Fruit fly (Drosophila melanogaster) ovary, adult (tissue): ENCODE results near the gene CG1271.

Source experiments
- CG17801 ChIP-seq: fragments of 200-800 bp; optimal IDR thresholded peaks from 2 replicates; lab custom pipeline; 2019; ENCODE audit warnings: missing biosample characterization, mild to moderate bottlenecking, missing genetic modification characterization, moderate library complexity; ENCODE audit not compliant: partially characterized antibody

Gene CG1271

DNA sequence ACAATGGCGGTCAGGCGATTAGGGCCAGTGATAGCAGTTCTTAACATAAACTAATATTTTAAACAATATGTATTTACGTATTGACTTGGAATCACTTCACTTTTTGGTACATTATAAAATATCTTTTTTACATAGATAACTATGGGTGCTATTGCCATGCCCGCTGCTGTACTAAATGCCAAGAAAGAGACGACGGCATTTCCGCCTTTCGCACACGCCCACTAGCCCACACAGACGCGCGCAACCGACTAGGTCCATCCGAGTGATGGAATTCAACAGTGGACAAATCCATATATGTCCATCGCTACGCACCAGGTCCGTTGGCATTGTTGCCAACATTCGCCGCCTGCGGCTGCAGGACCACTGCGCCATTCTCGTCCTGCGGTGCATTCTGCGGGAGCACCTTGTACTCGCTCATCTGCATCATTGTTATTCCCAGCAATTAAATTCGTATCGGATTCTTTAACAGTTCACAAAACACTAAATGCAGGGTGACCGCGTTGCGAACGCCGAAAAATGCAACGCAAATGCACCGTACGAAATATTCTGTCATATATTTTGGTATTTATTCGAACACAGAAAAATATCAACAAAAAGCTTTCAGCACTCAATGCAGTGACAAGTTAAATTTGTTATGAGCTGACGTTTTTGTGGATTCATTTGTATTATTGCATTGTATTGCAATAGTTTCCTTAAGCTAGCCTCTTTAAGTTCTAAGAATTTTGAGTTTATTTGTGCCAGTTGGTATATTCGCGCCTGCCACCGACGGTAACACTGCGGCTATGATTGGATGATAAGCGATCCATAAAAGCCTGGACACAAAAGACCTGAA lies 5.8 kb upstream of the CG1271 start, which contains the start of the genes scramb2 and Sk2:
TSS of gene scramb2 (minus strand) at position 488 of the 832 bp plus-strand sequence.
TSS of gene Sk2 (plus strand) at position 763 of the 832 bp plus-strand sequence.
- TF ChIP-seq CG17801 (GFP tag; lab: Kevin White, UChicago): peak; percentile 94

DNA sequence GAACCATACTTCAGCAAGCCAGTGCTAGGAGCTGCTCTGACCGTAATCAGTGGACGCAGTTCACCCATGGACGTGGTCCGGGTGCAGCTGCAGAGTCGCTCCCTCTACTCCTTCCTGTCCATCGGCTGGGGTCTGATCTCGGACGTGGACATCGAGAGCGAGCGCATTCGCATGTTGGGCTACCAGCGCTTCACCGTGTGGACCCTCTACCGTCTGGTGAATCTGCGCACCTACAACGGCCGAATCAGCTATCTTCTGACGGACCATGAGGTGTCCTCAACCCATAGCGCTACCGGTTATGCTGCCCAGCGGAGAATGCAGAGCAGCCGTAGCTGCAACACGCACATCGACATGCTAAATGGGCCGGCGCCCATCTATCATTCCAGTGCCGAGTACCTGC lies 3.7 kb upstream of the CG1271 start:
- no peak for TF ChIP-seq CG17801 (GFP tag; lab: Kevin White, UChicago)

DNA sequence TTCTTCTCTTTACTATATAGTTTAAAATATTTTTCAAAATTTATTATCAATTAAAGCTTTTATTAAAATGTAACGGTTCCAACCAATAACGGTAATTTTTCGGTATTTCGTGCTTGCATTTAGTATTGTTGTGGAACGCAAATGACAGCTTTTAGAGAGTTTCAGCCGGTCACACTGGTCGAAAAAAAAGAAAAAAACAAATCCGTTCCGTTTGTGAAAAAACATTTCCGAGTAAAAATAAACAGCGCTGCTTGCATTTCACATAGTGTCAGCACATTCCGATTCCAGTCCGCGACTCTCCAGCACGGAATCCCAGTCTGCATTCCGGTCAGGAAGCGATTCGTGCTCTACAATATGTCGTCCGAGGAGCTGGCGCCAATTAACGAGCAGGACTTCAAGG lies 2.1 kb upstream of the CG1271 start, which contains the start of gene CG32485:
TSS of gene CG32485 (plus strand) at position 139 of the 400 bp plus-strand sequence.
- TF ChIP-seq CG17801 (GFP tag; lab: Kevin White, UChicago): peak; percentile 86

DNA sequence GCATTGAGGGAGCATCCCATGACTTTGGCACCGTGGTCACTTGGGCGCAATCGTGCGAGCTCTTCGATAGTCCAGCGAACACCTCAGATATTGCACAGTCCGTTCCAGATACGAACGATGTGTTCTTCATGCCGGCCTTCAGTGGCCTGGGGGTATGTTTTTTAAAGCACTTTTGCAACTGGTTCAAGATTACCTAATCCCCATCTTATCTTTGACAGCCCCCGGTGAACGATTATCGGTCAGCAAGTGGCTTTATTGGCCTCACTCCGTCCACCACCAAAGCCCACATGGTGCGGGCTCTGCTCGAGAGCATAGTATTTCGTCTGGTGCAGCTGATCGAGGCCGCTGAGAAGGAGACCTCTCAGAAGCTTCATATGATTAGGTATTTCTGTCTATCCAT lies 1.8 kb downstream of the CG1271 start:
- no peak for TF ChIP-seq CG17801 (GFP tag; lab: Kevin White, UChicago)

DNA sequence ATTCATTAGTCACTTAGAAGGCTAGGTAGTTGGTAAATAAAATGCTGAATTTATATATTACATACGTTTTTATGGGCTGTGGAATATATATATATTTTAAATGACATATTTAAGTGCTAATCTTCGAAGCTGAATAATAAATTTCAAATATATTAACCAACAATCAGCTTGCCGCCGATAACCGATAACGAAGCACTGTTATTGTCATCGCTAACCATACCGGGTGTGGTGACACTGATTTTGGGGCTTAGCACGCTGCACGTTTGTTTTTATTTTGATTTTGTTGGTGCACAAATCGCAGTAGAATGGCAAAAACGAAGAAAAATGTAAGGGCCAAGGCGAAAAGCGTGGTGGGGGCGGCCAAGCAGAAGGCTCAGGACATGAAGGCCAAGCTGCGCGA lies 2.5 kb downstream of the CG1271 start, which contains the start of gene CG16753:
TSS of gene CG16753 (plus strand) at position 229 of the 400 bp plus-strand sequence.
- TF ChIP-seq CG17801 (GFP tag; lab: Kevin White, UChicago): peak; percentile 1

DNA sequence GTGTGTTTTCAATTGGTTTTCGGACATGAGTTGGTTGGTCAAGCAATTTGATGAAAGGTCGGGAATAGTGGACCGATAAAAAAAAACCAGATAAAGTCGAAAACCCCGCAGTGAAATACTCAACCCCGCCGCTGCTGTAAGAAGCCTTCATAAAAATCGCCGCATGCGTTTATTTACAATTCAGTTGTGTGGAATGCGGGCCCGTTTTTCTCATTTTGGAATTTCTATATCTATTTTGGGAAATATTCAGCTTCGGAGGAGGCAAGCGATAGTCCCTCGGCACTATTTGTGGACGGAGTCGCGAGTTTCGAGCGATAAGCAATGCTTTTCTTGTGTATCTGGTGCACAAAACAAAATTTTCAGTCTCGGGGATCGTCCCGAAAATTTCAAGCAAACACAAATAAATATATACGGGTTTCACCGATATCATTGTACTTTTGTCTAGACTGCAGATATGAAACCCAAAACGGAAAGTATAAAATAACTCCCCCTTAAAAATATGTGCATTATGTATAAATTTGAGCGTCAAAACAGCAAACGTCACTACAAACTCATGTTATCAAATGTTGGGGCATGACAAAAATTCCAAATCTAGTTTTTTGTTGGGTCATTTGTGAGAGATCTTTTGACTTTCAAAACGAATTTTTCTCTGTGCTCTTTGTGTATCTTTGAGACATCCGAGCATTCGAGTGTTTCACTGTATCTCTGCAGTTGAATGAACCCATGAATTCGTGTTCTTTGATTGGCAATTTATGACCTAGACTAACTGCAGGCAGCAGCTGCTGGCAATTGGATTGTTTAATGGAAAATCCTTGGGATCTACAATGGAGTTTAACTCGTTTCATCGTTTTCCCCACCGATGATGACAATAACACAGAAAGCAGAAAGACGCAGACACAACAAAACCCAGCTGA lies 6.9 kb downstream of the CG1271 start:
- TF ChIP-seq CG17801 (GFP tag; lab: Kevin White, UChicago): no peak

DNA sequence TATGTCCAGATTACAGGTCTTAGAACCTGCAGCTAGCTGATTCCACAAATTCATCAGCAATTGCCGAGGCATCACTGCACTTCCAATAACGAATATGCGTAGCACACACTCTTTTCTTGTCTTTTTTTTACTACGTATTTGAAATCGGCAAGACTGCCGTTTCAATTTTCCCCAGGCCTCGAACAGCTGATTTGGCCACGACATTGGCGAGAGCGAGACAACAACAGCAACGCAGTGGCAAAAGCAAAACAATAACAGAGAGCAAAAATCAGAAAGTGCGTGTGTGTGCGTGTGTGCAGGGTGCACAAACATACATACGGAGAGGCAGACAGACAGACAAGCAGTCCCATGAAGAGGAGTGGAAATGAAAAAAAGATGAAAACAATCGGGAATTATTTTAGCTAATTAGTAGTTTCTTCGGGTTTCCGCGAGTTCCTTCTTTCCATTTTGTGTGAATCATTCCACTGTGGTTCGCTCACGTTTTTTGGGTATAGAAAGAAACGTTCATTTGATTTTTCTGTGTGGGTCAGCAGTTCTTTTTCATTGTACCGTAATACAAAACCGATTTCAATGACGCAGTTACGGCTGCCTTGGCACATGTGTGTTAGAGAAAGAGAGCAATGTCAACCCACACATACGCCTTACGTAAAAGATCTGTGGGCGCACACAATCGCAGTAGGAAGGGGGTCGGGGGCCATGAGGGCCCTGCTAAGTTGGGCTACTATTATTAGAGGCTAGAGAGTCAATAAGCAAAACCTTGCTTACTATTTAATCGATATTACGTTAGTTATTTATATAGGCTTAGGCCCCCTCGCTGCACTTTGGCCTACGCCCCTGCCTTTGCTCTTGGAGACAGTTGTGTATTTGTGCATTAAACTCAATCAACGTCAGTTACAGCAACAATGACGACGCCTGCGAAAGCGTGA lies 8.0 kb downstream of the CG1271 start:
- TF ChIP-seq CG17801 (GFP tag; lab: Kevin White, UChicago): peak; percentile 99

DNA sequence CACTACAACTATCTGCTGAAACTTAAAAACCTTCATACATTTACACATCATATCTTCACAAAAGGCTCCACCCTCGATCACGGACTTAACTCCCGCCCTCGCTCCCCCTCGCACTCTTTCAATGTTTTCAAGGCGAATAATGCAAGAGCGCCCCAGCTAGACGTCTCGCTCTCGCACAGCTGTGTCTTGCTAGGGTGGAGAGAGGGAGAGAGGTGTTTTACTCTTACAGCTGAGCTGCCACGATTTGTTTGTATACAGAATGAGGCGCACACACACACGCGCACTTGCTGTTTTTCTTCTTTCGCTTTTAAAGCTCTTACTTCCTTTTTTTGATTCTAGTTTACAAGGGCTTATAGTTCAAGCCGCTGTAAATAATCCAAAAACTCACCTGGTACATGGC lies 17.5 kb downstream of the CG1271 start:
- no peak for TF ChIP-seq CG17801 (GFP tag; lab: Kevin White, UChicago)

DNA sequence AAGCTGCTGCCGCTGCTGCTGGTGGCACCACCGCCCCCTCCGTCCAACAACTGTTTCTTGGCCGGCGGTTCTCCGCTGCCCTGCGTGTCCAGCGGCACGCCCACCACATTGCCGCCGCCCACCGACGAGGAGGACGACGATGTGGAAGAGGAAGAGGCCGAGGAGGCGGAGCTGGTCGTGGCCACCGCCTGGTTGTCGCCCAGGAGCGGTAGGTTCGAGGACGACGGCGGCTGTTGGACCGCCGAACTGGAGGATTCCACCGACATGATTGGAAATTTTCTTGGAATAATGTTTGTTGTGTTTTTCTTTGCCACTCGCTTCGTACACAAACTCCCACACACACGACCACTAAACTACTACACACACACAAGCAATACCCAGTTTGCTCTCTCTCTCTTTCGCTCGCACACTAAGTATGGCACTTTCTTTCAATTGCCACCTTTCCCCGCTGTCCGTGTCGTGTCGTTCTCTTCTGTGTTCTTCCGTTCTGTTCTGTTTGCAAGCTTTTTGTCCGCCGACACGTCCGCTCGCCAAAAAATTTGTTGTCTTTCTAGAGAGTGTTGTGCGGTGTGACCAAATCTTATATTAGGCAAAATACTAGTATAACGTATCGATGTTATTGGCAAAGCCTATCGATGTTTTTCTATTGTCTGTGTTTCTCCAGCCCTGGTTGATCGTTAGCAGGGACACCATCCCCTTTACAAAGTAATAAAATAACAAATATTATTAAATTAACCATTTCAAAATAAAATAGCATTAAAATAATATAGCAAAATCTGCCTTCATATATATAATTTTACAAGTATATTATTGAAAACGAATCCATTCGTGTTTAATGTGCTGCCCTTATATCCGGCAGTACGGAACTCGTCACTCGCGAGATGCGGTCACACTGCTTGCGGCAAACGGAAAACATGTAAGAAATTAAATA lies 18.2 kb downstream of the CG1271 start, which contains the start of the genes CG32486 and PAN3:
TSS of gene CG32486 (minus strand) at position 566 of the 931 bp plus-strand sequence.
TSS of gene PAN3 (plus strand) at position 860 of the 931 bp plus-strand sequence.
- peak; percentile 83 for TF ChIP-seq CG17801 (GFP tag; lab: Kevin White, UChicago)

DNA sequence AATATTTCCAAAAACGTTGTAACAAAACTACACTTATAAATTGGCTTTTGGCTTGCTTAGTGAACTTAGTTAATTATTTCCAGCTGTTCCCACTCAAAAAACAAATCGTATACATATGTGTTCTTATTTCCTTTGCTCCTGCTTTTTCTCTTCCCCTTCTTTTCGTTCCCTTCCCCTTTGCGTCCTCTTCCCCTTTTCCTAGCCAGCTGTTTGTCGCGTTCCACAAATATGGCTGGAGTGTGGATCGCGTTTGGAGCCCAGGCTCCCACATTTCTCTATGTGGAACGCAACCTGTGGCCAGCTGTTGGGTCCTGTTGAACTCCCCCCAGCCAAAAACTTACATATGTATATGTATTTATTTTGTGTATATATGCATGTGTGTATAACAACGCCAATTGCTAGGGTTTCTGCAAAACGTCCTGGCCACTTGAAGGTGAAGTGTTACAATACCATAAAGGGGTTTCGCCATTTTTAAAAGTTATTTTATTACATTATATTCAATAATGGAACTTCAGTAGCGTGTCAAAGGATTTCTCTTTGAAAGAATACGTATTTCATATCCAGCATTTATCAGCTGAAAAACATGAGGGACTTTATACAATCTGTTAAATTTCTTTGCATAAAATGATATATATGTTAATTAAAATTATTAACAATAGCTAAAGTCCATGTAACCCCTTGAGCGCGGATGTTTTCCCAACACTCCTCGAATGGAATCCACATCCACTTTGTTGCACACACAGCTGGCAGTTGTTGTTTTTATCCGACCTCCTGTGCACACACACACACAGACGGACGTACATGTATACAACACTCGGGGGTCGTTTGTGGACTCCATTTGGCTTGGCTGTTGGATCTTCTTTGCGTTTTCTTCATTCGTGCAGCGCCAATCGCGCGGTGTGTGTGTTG lies 19.6 kb downstream of the CG1271 start:
- no peak for TF ChIP-seq CG17801 (GFP tag; lab: Kevin White, UChicago)

DNA sequence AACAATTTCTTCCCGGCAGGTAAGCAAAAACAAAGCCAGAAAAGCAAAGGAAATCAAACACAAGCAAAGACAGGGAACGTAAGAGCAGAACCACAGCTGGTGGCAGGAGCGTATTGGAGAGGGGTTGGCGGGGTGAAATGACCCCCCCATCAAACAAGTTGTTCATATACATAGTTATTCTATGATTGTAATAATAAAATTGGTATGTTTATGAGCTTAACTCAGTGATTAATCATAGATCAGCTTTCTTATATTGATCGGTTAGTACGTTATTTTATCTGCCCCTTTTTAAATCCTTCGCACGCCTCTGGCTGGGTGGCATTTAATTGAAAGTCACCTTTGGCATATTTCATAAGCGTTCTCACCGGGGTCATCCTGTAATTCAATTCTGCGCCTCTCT lies 21.1 kb downstream of the CG1271 start:
- TF ChIP-seq CG17801 (GFP tag; lab: Kevin White, UChicago): no peak

DNA sequence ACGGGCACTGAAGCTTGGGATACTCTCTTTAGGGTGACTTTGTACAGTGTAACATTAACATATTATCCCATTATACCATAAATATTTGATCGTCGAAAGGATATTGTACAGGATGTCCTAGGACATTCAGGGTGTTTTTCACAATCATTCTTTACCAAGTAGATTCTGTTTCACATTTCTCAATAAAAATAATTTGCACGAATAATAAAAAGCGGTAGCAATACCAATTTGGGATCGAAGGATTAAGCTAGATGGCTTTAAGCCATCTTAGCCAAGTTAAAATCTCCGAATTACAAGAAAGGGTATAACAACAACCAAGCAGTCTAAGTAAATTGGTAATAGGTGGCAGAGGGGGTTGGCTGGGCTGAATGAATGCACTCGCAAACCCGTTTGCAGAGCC lies 22.1 kb downstream of the CG1271 start:
- TF ChIP-seq CG17801 (GFP tag; lab: Kevin White, UChicago): no peak
